Worm (Caenorhabditis elegans): ENCODE results near the gene del-6.

Gene del-6

DNA sequence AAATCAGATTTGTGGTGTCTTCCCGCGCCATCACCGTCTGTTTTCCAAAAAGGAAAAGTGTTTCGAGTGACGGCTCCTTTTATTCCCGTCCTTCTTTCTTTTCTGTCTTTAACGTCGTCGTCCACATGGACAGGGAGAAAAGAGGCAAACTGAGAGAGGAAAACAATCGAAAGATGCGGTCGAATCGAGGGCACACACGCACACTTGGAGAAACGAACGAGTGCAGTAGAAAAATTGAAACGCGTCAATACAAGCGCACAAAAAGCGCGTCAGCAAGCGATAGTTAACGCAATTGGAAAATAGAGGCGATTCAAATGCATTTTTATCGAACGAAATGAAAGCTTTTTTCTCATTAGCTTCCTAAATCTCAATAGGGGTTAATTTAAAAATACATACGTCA, 35.9 kb upstream of the del-6 start (continued):
- no peak for TF ChIP-seq C17E4.6 (GFP tag; IDR thresholded peaks at IDR 0.05)
- peak; percentile 48 for TF ChIP-seq chd-7 (tag; optimal IDR thresholded peaks at IDR 0.05)
- TF ChIP-seq hsf-1 (GFP tag; IDR thresholded peaks at IDR 0.05) = peak; percentile 56; the same call in 1 of the 2 replicates
- TF ChIP-seq fkh-3 (tag; optimal IDR thresholded peaks at IDR 0.05) = no peak
- TF ChIP-seq F57C9.4 (tag; optimal IDR thresholded peaks at IDR 0.05) = no peak
- no peak for TF ChIP-seq tbx-9 (tag; optimal IDR thresholded peaks at IDR 0.05; ENCODE audit: borderline replicate concordance)
- peak; percentile 69 for TF ChIP-seq dpl-1 (GFP tag; optimal IDR thresholded peaks at IDR 0.05)
- no peak for TF ChIP-seq ceh-58 (GFP tag; IDR thresholded peaks at IDR 0.05)
- TF ChIP-seq ccch-3 (GFP tag; optimal IDR thresholded peaks at IDR 0.05) = no peak
- peak; percentile 54 for TF ChIP-seq hmg-1.2 (GFP tag; IDR thresholded peaks at IDR 0.05)
- TF ChIP-seq hrde-1 (tag; optimal IDR thresholded peaks at IDR 0.05; ENCODE audit: borderline replicate concordance) = no peak
- no peak for TF ChIP-seq Y56A3A.18 (GFP tag; IDR thresholded peaks at IDR 0.05)
- TF ChIP-seq F22D6.2 (tag; optimal IDR thresholded peaks at IDR 0.05) = no peak
- peak; percentile 88 for TF ChIP-seq pbrm-1 (GFP tag; IDR thresholded peaks at IDR 0.05)
- no peak for TF ChIP-seq snpc-4 (GFP tag; optimal IDR thresholded peaks at IDR 0.05)
- peak in 2 of 4 experiments; percentile 63 to 77 for TF ChIP-seq snpc-4 (tag; optimal IDR thresholded peaks at IDR 0.05)
- peak; percentile 88 for TF ChIP-seq ceh-27 (GFP tag; optimal IDR thresholded peaks at IDR 0.05)
- peak; percentile 52 to 74 for TF ChIP-seq let-607 (tag; optimal IDR thresholded peaks at IDR 0.05)
- no peak for TF ChIP-seq egl-44 (GFP tag; IDR thresholded peaks at IDR 0.05)
- peak; percentile 75 for TF ChIP-seq nhr-80 (tag; optimal IDR thresholded peaks at IDR 0.05)
- peak; percentile 90 for TF ChIP-seq zfh-2 (GFP tag; conservative IDR thresholded peaks at IDR 0.05)
- no peak for TF ChIP-seq ama-1 (optimal IDR thresholded peaks at IDR 0.05)
- no peak for TF ChIP-seq ama-1 (GFP tag; optimal IDR thresholded peaks at IDR 0.05)
- no peak for TF ChIP-seq snpc-1.3 (tag; optimal IDR thresholded peaks at IDR 0.05; ENCODE audit: insufficient read depth)
- no peak for TF ChIP-seq bed-2 (GFP tag; IDR thresholded peaks at IDR 0.05)
- no peak for TF ChIP-seq B0019.2 (GFP tag; conservative IDR thresholded peaks at IDR 0.05)
- TF ChIP-seq efl-1 (GFP tag; optimal IDR thresholded peaks at IDR 0.05) = peak; percentile 63
- no peak for TF ChIP-seq rpc-1 (optimal IDR thresholded peaks at IDR 0.05)
- no peak for TF ChIP-seq rpc-1 (tag; optimal IDR thresholded peaks at IDR 0.05)
- peak; percentile 64 for TF ChIP-seq repo-1 (tag; optimal IDR thresholded peaks at IDR 0.05)
- peak; percentile 49 for TF ChIP-seq ztf-26 (tag; optimal IDR thresholded peaks at IDR 0.05)
- peak; percentile 55 for TF ChIP-seq tlf-1 (GFP tag; optimal IDR thresholded peaks at IDR 0.05)
- no peak for TF ChIP-seq Y79H2A.3 (GFP tag; conservative IDR thresholded peaks at IDR 0.05)
- TF ChIP-seq aptf-3 (GFP tag; IDR thresholded peaks at IDR 0.05) = no peak
- TF ChIP-seq sptf-2 (GFP tag; optimal IDR thresholded peaks at IDR 0.05) = no peak
- TF ChIP-seq cebp-2 (GFP tag; IDR thresholded peaks at IDR 0.05) = no peak
- TF ChIP-seq nhr-120 (GFP tag; IDR thresholded peaks at IDR 0.05) = no peak
- TF ChIP-seq K11D2.4 (GFP tag; IDR thresholded peaks at IDR 0.05) = peak; percentile 71
- no peak for TF ChIP-seq nhr-27 (tag; optimal IDR thresholded peaks at IDR 0.05)
- TF ChIP-seq F57A8.1 (GFP tag; optimal IDR thresholded peaks at IDR 0.05) = no peak
- no peak for TF ChIP-seq rec-8 (tag; optimal IDR thresholded peaks at IDR 0.05)
- no peak for TF ChIP-seq D2030.7 (GFP tag; IDR thresholded peaks at IDR 0.05)
- peak; percentile 81 for TF ChIP-seq Y53G8AR.9 (GFP tag; conservative IDR thresholded peaks at IDR 0.05)
- TF ChIP-seq lin-54 (GFP tag; optimal IDR thresholded peaks at IDR 0.05) = peak; percentile 94
- TF ChIP-seq somi-1 (GFP tag; optimal IDR thresholded peaks at IDR 0.05) = peak; percentile 78
- no peak for TF ChIP-seq nfya-2 (GFP tag; IDR thresholded peaks at IDR 0.05)
- no peak for TF ChIP-seq nhr-179 (tag; optimal IDR thresholded peaks at IDR 0.05)
- no peak for TF ChIP-seq F37B4.10 (GFP tag; IDR thresholded peaks at IDR 0.05)
- peak; percentile 51 for TF ChIP-seq F23B12.7 (tag; optimal IDR thresholded peaks at IDR 0.05; ENCODE audit: insufficient read depth)
- TF ChIP-seq Y95B8A.8 (GFP tag; IDR thresholded peaks at IDR 0.05) = no peak
